Fruit fly (Drosophila melanogaster) Kc167 (cell line): ENCODE results near the gene fax.

Source experiments
- Sin3A ChIP-seq: fragments of >200 bp; optimal IDR thresholded peaks from 2 replicates; lab custom pipeline; 2018; ENCODE audit warnings: missing external identifiers
- h ChIP-seq: fragments of >200 bp; optimal IDR thresholded peaks from 3 replicates; lab custom pipeline; 2018; ENCODE audit warnings: missing external identifiers
- insv ChIP-seq: fragments of >200 bp; optimal IDR thresholded peaks from 3 replicates; lab custom pipeline; 2018; ENCODE audit warnings: missing external identifiers
- psq ChIP-seq: fragments of >200 bp; optimal IDR thresholded peaks from 2 replicates; lab custom pipeline; 2017; ENCODE audit warnings: missing external identifiers
- ttk ChIP-seq: sonication (Bioruptor generic); optimal IDR thresholded peaks from 2 replicates; lab custom pipeline; 2017; ENCODE audit warnings: missing external identifiers

DNA sequence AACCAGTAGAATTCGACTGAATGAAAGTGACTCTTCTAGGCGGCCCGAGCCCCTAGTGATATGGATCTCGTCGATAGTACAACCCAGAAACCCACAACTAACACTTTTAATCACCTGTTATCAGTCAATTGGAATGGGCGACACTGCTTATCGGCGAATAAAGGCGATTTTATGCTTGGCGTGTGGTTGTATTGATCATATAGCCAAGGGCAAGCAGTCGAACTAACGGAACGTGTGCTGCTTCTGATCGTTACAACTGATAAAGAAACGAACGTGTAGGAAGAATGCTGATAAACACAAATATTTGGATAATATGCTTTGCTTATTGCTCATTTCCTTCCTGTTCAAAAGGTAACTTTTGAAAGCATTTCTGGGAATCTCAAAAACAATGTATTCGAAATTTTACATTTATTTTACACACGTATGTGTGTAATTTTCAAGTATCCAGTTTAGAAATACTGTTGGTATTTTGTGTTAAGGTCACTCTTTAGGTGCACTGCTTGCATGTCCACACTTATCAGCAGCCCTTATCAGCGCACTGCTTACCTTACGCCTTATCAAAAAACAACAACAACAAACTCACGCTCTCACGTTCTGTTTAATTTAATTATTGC, 30.3 kb downstream of the fax start, which contains the start of gene Agpat4:
- TF ChIP-seq insv (lab: Kevin White, UChicago) (no peak), psq (lab: Kevin White, UChicago) (no peak), h (lab: Kevin White, UChicago) (no peak), Sin3A (lab: Kevin White, UChicago) (no peak), ttk (lab: Kevin White, UChicago) (no peak)
